Fruit fly (Drosophila melanogaster) whole organism, embryonic: Measurements from ENCODE around the gene CG10702.

Experiments
- Abd-B ChIP-seq: fragments of 200-800 bp; sonication (Bioruptor generic); optimal IDR thresholded peaks from 2 replicates; lab custom pipeline; 2018; ENCODE audit warnings: missing biosample characterization, mild to moderate bottlenecking, missing genetic modification characterization, moderate library complexity
- Atf3 ChIP-seq: fragments of 200-800 bp; sonication (Bioruptor generic); optimal IDR thresholded peaks from 3 replicates; lab custom pipeline; 2016; ENCODE audit warnings: missing biosample characterization, missing genetic modification characterization
- CG10267 ChIP-seq: fragments of 200-800 bp; sonication (Bioruptor generic); optimal IDR thresholded peaks from 2 replicates; lab custom pipeline; 2018; ENCODE audit warnings: missing biosample characterization, mild to moderate bottlenecking, missing genetic modification characterization, moderate library complexity
- CG10462 ChIP-seq: fragments of 200-800 bp; sonication (Bioruptor generic); optimal IDR thresholded peaks from 2 replicates; lab custom pipeline; 2016; ENCODE audit warnings: missing biosample characterization, missing genetic modification characterization
- CG12659 ChIP-seq: fragments of 200-800 bp; sonication (Bioruptor generic); optimal IDR thresholded peaks from 3 replicates; lab custom pipeline; 2017; ENCODE audit warnings: mild to moderate bottlenecking, missing biosample characterization, missing genetic modification reagents, missing genetic modification characterization
- CG13287 ChIP-seq: fragments of 200-800 bp; sonication (Bioruptor generic); IDR thresholded peaks from 2 replicates; pipeline ENCODE4 v1.3.6; 2022; ENCODE audit warnings: missing biosample characterization, missing genetic modification characterization; ENCODE audit not compliant: partially characterized antibody
- CG14710 ChIP-seq: fragments of 200-800 bp; sonication (Bioruptor generic); optimal IDR thresholded peaks from 3 replicates; lab custom pipeline; 2019; ENCODE audit warnings: missing biosample characterization, mild to moderate bottlenecking, missing genetic modification characterization, moderate library complexity
- CG14860 ChIP-seq: fragments of 200-800 bp; sonication (Bioruptor generic); IDR thresholded peaks from 3 replicates; pipeline ENCODE4 v1.3.6; 2022; ENCODE audit warnings: missing biosample characterization, missing genetic modification characterization; ENCODE audit not compliant: partially characterized antibody
- CG15514 ChIP-seq: fragments of 200-800 bp; sonication (Bioruptor generic); optimal IDR thresholded peaks from 3 replicates; lab custom pipeline; 2017; ENCODE audit warnings: missing biosample characterization, missing genetic modification characterization, mild to moderate bottlenecking, moderate library complexity, missing genetic modification reagents
- CG1603 ChIP-seq: fragments of 200-800 bp; sonication (Bioruptor generic); optimal IDR thresholded peaks from 2 replicates; lab custom pipeline; 2019; ENCODE audit warnings: missing biosample characterization, mild to moderate bottlenecking, missing genetic modification characterization, moderate library complexity
- CG18011 ChIP-seq: fragments of 200-800 bp; sonication (Bioruptor generic); optimal IDR thresholded peaks from 2 replicates; lab custom pipeline; 2017; ENCODE audit warnings: missing biosample characterization, missing genetic modification characterization, mild to moderate bottlenecking, moderate library complexity, missing genotype
- CG30020 ChIP-seq: fragments of 200-800 bp; optimal IDR thresholded peaks from 2 replicates; lab custom pipeline; 2019; ENCODE audit warnings: missing biosample characterization, mild to moderate bottlenecking, missing genetic modification characterization, moderate library complexity
- CG34224 ChIP-seq: fragments of 200-800 bp; sonication (Bioruptor generic); IDR thresholded peaks from 3 replicates; pipeline ENCODE4 v1.3.6; 2022; ENCODE audit warnings: missing biosample characterization, missing genetic modification characterization; ENCODE audit not compliant: partially characterized antibody
- CG4617 ChIP-seq: fragments of 200-800 bp; sonication (Bioruptor generic); optimal IDR thresholded peaks from 3 replicates; lab custom pipeline; 2016; ENCODE audit warnings: missing biosample characterization, missing genetic modification characterization, borderline replicate concordance
- CG6791 ChIP-seq: fragments of 200-800 bp; sonication (Bioruptor generic); IDR thresholded peaks from 3 replicates; pipeline ENCODE4 v1.3.6; 2022; ENCODE audit warnings: missing biosample characterization, missing genetic modification characterization; ENCODE audit not compliant: partially characterized antibody
- CG7357 ChIP-seq: fragments of 200-800 bp; sonication (Bioruptor generic); IDR thresholded peaks from 3 replicates; pipeline ENCODE4 v1.3.6; 2022; ENCODE audit warnings: missing biosample characterization, missing genetic modification characterization
- CG8281 ChIP-seq: fragments of 200-800 bp; sonication (Bioruptor generic); optimal IDR thresholded peaks from 2 replicates; lab custom pipeline; 2018; ENCODE audit warnings: missing biosample characterization, mild to moderate bottlenecking, missing genetic modification characterization, moderate library complexity
- CG9437 ChIP-seq: fragments of 200-800 bp; sonication (Bioruptor generic); optimal IDR thresholded peaks from 2 replicates; lab custom pipeline; 2018; ENCODE audit warnings: missing biosample characterization, mild to moderate bottlenecking, missing genetic modification characterization
- CG9932 ChIP-seq: fragments of 200-800 bp; sonication (Bioruptor generic); IDR thresholded peaks from 2 replicates; pipeline ENCODE4 v1.3.6; 2022; ENCODE audit warnings: missing biosample characterization, missing genetic modification characterization
- Dll ChIP-seq: fragments of 200-800 bp; sonication (Bioruptor generic); IDR thresholded peaks from 4 replicates; pipeline ENCODE4 v1.3.6; 2022; ENCODE audit warnings: missing biosample characterization, missing genetic modification characterization; ENCODE audit not compliant: partially characterized antibody
- Dp ChIP-seq: fragments of 200-800 bp; sonication (Bioruptor generic); optimal IDR thresholded peaks from 2 replicates; lab custom pipeline; 2018; ENCODE audit warnings: missing biosample characterization, mild to moderate bottlenecking, missing genetic modification characterization, moderate library complexity
- E2f2 ChIP-seq: fragments of 200-800 bp; sonication (Bioruptor generic); IDR thresholded peaks from 2 replicates; pipeline ENCODE4 v1.3.6; 2022; ENCODE audit warnings: missing biosample characterization, missing genetic modification characterization
- Elba2 ChIP-seq: fragments of 200-800 bp; sonication (Bioruptor generic); optimal IDR thresholded peaks from 3 replicates; lab custom pipeline; 2016; ENCODE audit warnings: missing biosample characterization, missing genetic modification characterization
- HLH4C ChIP-seq: fragments of 200-800 bp; sonication (Bioruptor generic); IDR thresholded peaks from 3 replicates; pipeline ENCODE4 v1.3.6; 2022; ENCODE audit warnings: missing biosample characterization, missing genetic modification characterization; ENCODE audit not compliant: partially characterized antibody
- MBD-R2 ChIP-seq: fragments of 200-800 bp; sonication (Bioruptor generic); IDR thresholded peaks from 2 replicates; pipeline ENCODE4 v1.3.6; 2022; ENCODE audit warnings: missing biosample characterization, missing genetic modification characterization
- MESR4 ChIP-seq: fragments of 200-800 bp; sonication (Bioruptor generic); optimal IDR thresholded peaks from 2 replicates; lab custom pipeline; 2018; ENCODE audit warnings: missing biosample characterization, mild to moderate bottlenecking, missing genetic modification characterization, moderate library complexity
- Max ChIP-seq: fragments of 200-800 bp; sonication (Bioruptor generic); optimal IDR thresholded peaks from 2 replicates; lab custom pipeline; 2016; ENCODE audit warnings: missing biosample characterization, mild to moderate bottlenecking, missing genetic modification characterization
- Myb ChIP-seq: fragments of 200-800 bp; sonication (Bioruptor generic); optimal IDR thresholded peaks from 2 replicates; lab custom pipeline; 2016; ENCODE audit warnings: missing biosample characterization, missing genetic modification characterization
- Opbp ChIP-seq: fragments of 200-800 bp; sonication (Bioruptor generic); IDR thresholded peaks from 3 replicates; pipeline ENCODE4 v1.3.6; 2022; ENCODE audit warnings: missing biosample characterization, missing genetic modification characterization; ENCODE audit not compliant: partially characterized antibody
- Sry-δ ChIP-seq: fragments of 200-800 bp; sonication (Bioruptor generic); optimal IDR thresholded peaks from 2 replicates; lab custom pipeline; 2016; ENCODE audit warnings: missing biosample characterization, missing genetic modification characterization
- Xbp1 ChIP-seq: fragments of 200-800 bp; sonication (Bioruptor generic); optimal IDR thresholded peaks from 3 replicates; lab custom pipeline; 2016; ENCODE audit warnings: missing biosample characterization, mild to moderate bottlenecking, missing genetic modification characterization
- YL-1 ChIP-seq: fragments of 200-800 bp; sonication (Bioruptor generic); optimal IDR thresholded peaks from 3 replicates; lab custom pipeline; 2017; ENCODE audit warnings: missing biosample characterization, mild to moderate bottlenecking, missing genetic modification characterization
- ac ChIP-seq: fragments of 200-800 bp; sonication (Bioruptor generic); optimal IDR thresholded peaks from 3 replicates; lab custom pipeline; 2017; ENCODE audit warnings: missing biosample characterization, mild to moderate bottlenecking, missing genetic modification characterization
- amos ChIP-seq: fragments of 200-800 bp; sonication (Bioruptor generic); IDR thresholded peaks from 2 replicates; pipeline ENCODE4 v1.3.6; 2022; ENCODE audit warnings: missing biosample characterization, missing genetic modification characterization; ENCODE audit not compliant: partially characterized antibody
- dm ChIP-seq: fragments of 200-800 bp; sonication (Bioruptor generic); optimal IDR thresholded peaks from 3 replicates; lab custom pipeline; 2016; ENCODE audit warnings: missing biosample characterization, missing genetic modification characterization
- eyg ChIP-seq: fragments of 200-800 bp; sonication (Bioruptor generic); optimal IDR thresholded peaks from 3 replicates; lab custom pipeline; 2016; ENCODE audit warnings: missing biosample characterization, missing genetic modification characterization
- oc ChIP-seq: fragments of 200-800 bp; sonication (Bioruptor generic); optimal IDR thresholded peaks from 2 replicates; lab custom pipeline; 2018; ENCODE audit warnings: missing biosample characterization, mild to moderate bottlenecking, missing genetic modification characterization, moderate library complexity
- prd ChIP-seq, 3 experiments: fragments of >200 bp in 2 of 3; fragments of 200-800 bp in 1 of 3; sonication (Bioruptor generic) in 1 of 3; optimal IDR thresholded peaks in 2 of 3; IDR thresholded peaks in 1 of 3; 2 replicates in 2 of 3; 3 replicates in 1 of 3; pipeline versions ENCODE4 v1.3.6 to Lab custom; 2017 to 2022; ENCODE audit warnings: missing biosample characterization in 1 of 3, missing genetic modification characterization in 1 of 3
- pros ChIP-seq: fragments of 200-800 bp; sonication (Bioruptor generic); optimal IDR thresholded peaks from 3 replicates; lab custom pipeline; 2019; ENCODE audit warnings: missing biosample characterization, mild to moderate bottlenecking, missing genetic modification characterization, moderate library complexity
- pzg ChIP-seq: fragments of 200-800 bp; sonication (Bioruptor generic); optimal IDR thresholded peaks from 3 replicates; lab custom pipeline; 2018; ENCODE audit warnings: missing biosample characterization, mild to moderate bottlenecking, missing genetic modification characterization, moderate library complexity
- row ChIP-seq: fragments of 200-800 bp; sonication (Bioruptor generic); IDR thresholded peaks from 3 replicates; pipeline ENCODE4 v1.3.6; 2022; ENCODE audit warnings: missing biosample characterization, missing genetic modification characterization
- slp2 ChIP-seq: fragments of 200-800 bp; sonication (Bioruptor generic); optimal IDR thresholded peaks from 2 replicates; lab custom pipeline; 2016; ENCODE audit warnings: missing biosample characterization, missing genetic modification characterization
- stwl ChIP-seq: fragments of 200-800 bp; sonication (Bioruptor generic); optimal IDR thresholded peaks from 3 replicates; lab custom pipeline; 2018; ENCODE audit warnings: missing biosample characterization, mild to moderate bottlenecking, missing genetic modification characterization, moderate library complexity
- tio ChIP-seq: fragments of 200-800 bp; sonication (Bioruptor generic); optimal IDR thresholded peaks from 2 replicates; lab custom pipeline; 2017; ENCODE audit warnings: missing biosample characterization, missing genetic modification characterization, inconsistent platforms
- tna ChIP-seq: fragments of 200-800 bp; sonication (Bioruptor generic); IDR thresholded peaks from 2 replicates; pipeline ENCODE4 v1.3.6; 2022; ENCODE audit warnings: missing biosample characterization, missing genetic modification characterization; ENCODE audit not compliant: partially characterized antibody
- trem ChIP-seq: fragments of 200-800 bp; optimal IDR thresholded peaks from 3 replicates; lab custom pipeline; 2019; ENCODE audit warnings: missing biosample characterization, mild to moderate bottlenecking, missing genetic modification characterization, moderate library complexity
- unc-4 ChIP-seq: fragments of 200-800 bp; sonication (Bioruptor generic); IDR thresholded peaks from 2 replicates; pipeline ENCODE4 v1.3.6; 2022; ENCODE audit warnings: missing biosample characterization, missing genetic modification characterization; ENCODE audit not compliant: partially characterized antibody

CG10702 gene

DNA sequence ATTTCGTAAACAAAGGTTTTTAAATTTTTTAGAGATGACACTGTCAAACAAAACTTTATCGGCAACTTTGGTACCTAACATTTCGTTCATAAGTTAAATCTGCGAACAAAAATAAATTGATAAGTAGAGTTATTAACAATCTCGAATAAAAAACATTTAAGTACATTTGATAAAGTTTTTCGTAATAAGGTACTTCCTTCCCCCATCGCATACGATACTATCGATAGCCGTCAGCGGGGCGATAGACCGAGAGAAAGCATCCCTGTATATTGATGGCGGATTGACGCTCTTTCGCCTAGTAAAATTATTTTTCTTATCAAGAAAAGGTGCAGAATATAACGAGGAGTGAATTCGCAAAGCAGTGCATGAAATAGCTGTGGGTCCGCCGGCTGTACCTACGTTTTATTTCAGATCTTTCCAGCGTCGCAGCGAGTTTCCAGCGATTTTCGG is 24.5 kb downstream of the CG10702 start, which contains the start of the genes Ttc19 and Acn (continued):
- TF ChIP-seq oc (tag; lab: Kevin White, UChicago), result no peak
- peak; percentile 92 for TF ChIP-seq CG9932 (GFP tag; lab: Robert Waterston, UW)
- peak; percentile 50 for TF ChIP-seq Elba2 (GFP tag; lab: Kevin White, UChicago)
- peak; percentile 98 for TF ChIP-seq CG8281 (tag; lab: Kevin White, UChicago)
- no peak for TF ChIP-seq pros
- TF ChIP-seq CG18011 (GFP tag; lab: Kevin White, UChicago), result peak; percentile 63
- no peak for TF ChIP-seq tio (GFP tag; lab: Kevin White, UChicago)
- TF ChIP-seq HLH4C (GFP tag; lab: Robert Waterston, UW), result peak; percentile 92
- TF ChIP-seq ac (GFP tag; lab: Kevin White, UChicago), result no peak
- peak; percentile 96 for TF ChIP-seq row
- TF ChIP-seq Abd-B, result peak; percentile 82

DNA sequence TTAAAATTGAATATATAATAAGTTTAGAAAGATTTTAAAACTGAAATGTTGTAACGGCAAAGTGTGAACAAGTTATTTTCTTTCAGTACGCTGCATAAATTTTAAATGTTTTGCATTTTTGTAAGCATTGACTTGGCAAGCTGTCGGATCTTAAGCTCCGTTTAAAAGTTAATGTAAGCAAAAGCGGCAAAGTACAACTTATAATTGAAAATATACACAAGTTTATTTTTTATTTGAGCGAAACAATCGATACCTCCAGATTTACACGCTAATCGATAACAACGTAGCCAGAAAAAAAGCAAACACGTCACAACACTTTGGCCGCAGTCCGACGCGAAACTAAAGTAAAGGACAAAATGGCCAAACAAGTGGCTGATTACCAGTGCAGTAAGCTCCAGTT is 28.1 kb downstream of the CG10702 start, which contains the start of gene Catsup:
Gene Catsup (plus strand): TSS at position 273 of the 400 bp plus-strand sequence.
- TF ChIP-seq Opbp (GFP tag; lab: Robert Waterston, UW) (peak; percentile 57; the same call in 1 of the 3 replicates), CG10267 (tag; lab: Kevin White, UChicago) (peak; percentile 33), CG30020 (peak; percentile 78), slp2 (GFP tag; lab: Kevin White, UChicago) (no peak), Xbp1 (GFP tag; lab: Kevin White, UChicago) (peak; percentile 24), unc-4 (GFP tag; lab: Robert Waterston, UW) (peak; percentile 70), prd (optimal IDR thresholded peaks at IDR 0.05; lab: Kevin White, UChicago) (no peak), prd (GFP tag; IDR thresholded peaks at IDR 0.05; lab: Robert Waterston, UW) (no peak), stwl (tag; lab: Kevin White, UChicago) (peak; percentile 59), CG7357 (GFP tag; lab: Robert Waterston, UW) (peak; percentile 82), pzg (GFP tag; lab: Kevin White, UChicago) (peak; percentile 29), CG14710 (peak; percentile 22), Sry-δ (GFP tag; lab: Kevin White, UChicago) (peak; percentile 61), eyg (GFP tag; lab: Kevin White, UChicago) (no peak), CG6791 (peak; percentile 76), MESR4 (peak; percentile 54), CG14860 (peak; percentile 47; the same call in 2 of the 3 replicates), Dp (GFP tag; lab: Kevin White, UChicago) (peak; percentile 21), tna (peak; percentile 64), CG4617 (GFP tag; lab: Kevin White, UChicago) (peak; percentile 17), E2f2 (GFP tag; lab: Robert Waterston, UW) (peak; percentile 39; the same call in 1 of the 2 replicates), amos (GFP tag; lab: Robert Waterston, UW) (peak; percentile 59), CG15514 (GFP tag; lab: Kevin White, UChicago) (peak; percentile 18), Atf3 (no peak), CG1603 (tag; lab: Kevin White, UChicago) (peak; percentile 6), dm (GFP tag; lab: Kevin White, UChicago) (no peak), Dll (GFP tag; lab: Robert Waterston, UW) (peak; percentile 85), Myb (GFP tag; lab: Kevin White, UChicago) (peak; percentile 46), CG12659 (GFP tag; lab: Kevin White, UChicago) (peak; percentile 16), YL-1 (GFP tag; lab: Kevin White, UChicago) (peak; percentile 52), CG9437 (GFP tag; lab: Kevin White, UChicago) (peak; percentile 21), CG10462 (GFP tag; lab: Kevin White, UChicago) (no peak), CG34224 (peak; percentile 58), Max (no peak), MBD-R2 (GFP tag; lab: Robert Waterston, UW) (peak; percentile 71), trem (tag; lab: Kevin White, UChicago) (peak; percentile 16), CG13287 (GFP tag; lab: Robert Waterston, UW) (peak; percentile 84)
